Worm (Caenorhabditis elegans) whole organism, early embryonic: Measurements from ENCODE around the gene eyg-1.
"Not testable (repeated sequence)": the region's sequence is repeated elsewhere in the genome, so short reads cannot be mapped to it uniquely, and the experiment has no call there.

Source experiments
- F13C5.2 ChIP-seq: sonication (generic microtip); optimal IDR thresholded peaks from 2 replicates; lab custom pipeline; 2017; ENCODE audit warnings: mild to moderate bottlenecking, missing genetic modification characterization, inconsistent platforms, missing compliant biosample characterization
- aly-1 ChIP-seq: sonication (generic microtip); optimal IDR thresholded peaks from 2 replicates; lab custom pipeline; 2016; ENCODE audit warnings: missing genetic modification characterization, missing compliant biosample characterization
- ama-1 ChIP-seq: fragments of 150-350 bp; optimal IDR thresholded peaks from 2 replicates; lab custom pipeline; 2014
- ets-7 ChIP-seq: sonication (generic microtip); optimal IDR thresholded peaks from 2 replicates; lab custom pipeline; 2016; ENCODE audit warnings: missing genotype, missing genetic modification characterization, missing compliant biosample characterization
- flt-1 ChIP-seq: fragments of 200-800 bp; sonication (Bioruptor generic); IDR thresholded peaks from 2 replicates; pipeline ENCODE4 v1.3.6; 2022; ENCODE audit warnings: missing genetic modification characterization, missing compliant biosample characterization
- scrt-1 ChIP-seq: fragments of 200-800 bp; sonication (Bioruptor generic); IDR thresholded peaks from 2 replicates; pipeline ENCODE4 v1.3.6; 2022; ENCODE audit warnings: missing genetic modification characterization, missing compliant biosample characterization
- tra-4 ChIP-seq: sonication (generic microtip); optimal IDR thresholded peaks from 2 replicates; lab custom pipeline; 2017; ENCODE audit warnings: missing genetic modification characterization, missing compliant biosample characterization

DNA sequence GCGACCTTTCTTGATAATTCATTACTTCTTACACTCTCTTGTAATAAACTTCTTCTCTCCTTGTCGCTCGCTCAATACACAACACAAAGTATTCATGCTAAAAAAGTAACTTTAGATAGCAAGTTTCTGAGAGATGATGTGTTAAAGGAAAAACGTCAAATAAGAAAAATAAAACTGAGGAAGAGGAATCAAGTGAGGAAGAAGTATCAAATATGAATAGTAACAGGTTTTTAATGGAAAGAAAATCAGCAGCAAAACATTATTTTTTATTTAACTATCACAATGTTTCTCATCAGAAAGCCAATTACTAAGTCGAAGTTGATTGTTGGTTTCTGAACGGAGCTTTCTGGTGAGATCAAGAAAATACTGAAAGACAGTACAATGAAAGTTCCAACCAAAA is 38.6 kb upstream of the eyg-1 start, which contains the start of gene chil-1:
- TF ChIP-seq scrt-1; flt-1 (GFP tag; lab: Robert Waterston, UW); ama-1; tra-4 (tag; lab: Kevin White, UChicago); ets-7 (tag; lab: Kevin White, UChicago); aly-1 (tag; lab: Kevin White, UChicago); F13C5.2 (tag; lab: Kevin White, UChicago): not testable (repeated sequence)
